Worm (Caenorhabditis elegans) whole organism, midembryonic: ENCODE results near the gene R02D5.9.

Source experiments
- med-1 ChIP-seq: sonication (generic microtip); optimal IDR thresholded peaks from 2 replicates; lab custom pipeline; 2017; ENCODE audit warnings: missing genetic modification characterization, mild to moderate bottlenecking, missing compliant biosample characterization, antibody characterized with exemption, missing genetic modification reagents; ENCODE audit not compliant: insufficient read depth
- ref-1 ChIP-seq: fragments of 200-800 bp; sonication (Bioruptor generic); conservative IDR thresholded peaks from 2 replicates; pipeline ENCODE4 v1.3.6; 2022; ENCODE audit warnings: missing genetic modification reagents, missing genetic modification characterization, missing compliant biosample characterization
- tab-1 ChIP-seq: fragments of 200-800 bp; sonication (Bioruptor generic); IDR thresholded peaks from 2 replicates; pipeline ENCODE4 v1.3.6; 2022; ENCODE audit warnings: missing genetic modification characterization, missing compliant biosample characterization

ce11 chrV:14474099-14474498 is 36.8 kb downstream of the R02D5.9 start, which contains the start of gene clec-56:
- TF ChIP-seq tab-1 (GFP tag; lab: Robert Waterston, UW) (no peak), ref-1 (GFP tag; lab: Robert Waterston, UW) (no peak), med-1 (no peak)
